Worm (Caenorhabditis elegans) whole organism, late embryonic: ENCODE results near the gene srj-42.

Source experiments
- hlh-6 ChIP-seq: sonication (generic microtip); optimal IDR thresholded peaks from 2 replicates; lab custom pipeline; 2016; ENCODE audit warnings: missing genotype, missing genetic modification characterization, missing compliant biosample characterization
- sox-2 ChIP-seq: fragments of 200-800 bp; sonication (Bioruptor generic); IDR thresholded peaks from 2 replicates; pipeline ENCODE4 v1.3.6; 2022; ENCODE audit warnings: missing genetic modification reagents, missing genetic modification characterization, missing compliant biosample characterization

ce11 chrIV:15283617-15284016 is 31.6 kb upstream of the srj-42 start:
- TF ChIP-seq sox-2 (no peak), hlh-6 (tag; lab: Kevin White, UChicago) (no peak)
